Worm (Caenorhabditis elegans): ENCODE measurements around the gene C09G9.8.

ce11 chrIV:8929942-8930492 is 48.7 kb downstream of the C09G9.8 start, which contains the start of the genes D1046.18 and slc-25A26:
- TF ChIP-seq pha-4 (tag; optimal IDR thresholded peaks at IDR 0.05) (no peak), snpc-4 (tag; optimal IDR thresholded peaks at IDR 0.05) (no peak), unc-120 (tag; optimal IDR thresholded peaks at IDR 0.05; ENCODE audit: poor library complexity, severe bottlenecking) (no peak), lsy-2 (tag; optimal IDR thresholded peaks at IDR 0.05) (no peak), hlh-1 (tag; optimal IDR thresholded peaks at IDR 0.05) (no peak), nhr-237 (tag; optimal IDR thresholded peaks at IDR 0.05) (no peak), ces-1 (GFP tag; optimal IDR thresholded peaks at IDR 0.05) (no peak)

Data from whole organism, mixed stage, embryonic.